Fruit fly (Drosophila melanogaster): ENCODE results near the gene CG43329.
A peak's percentile ranks its signal among the peaks of the same experiment; 100 is the strongest.

The CG43329 gene

DNA sequence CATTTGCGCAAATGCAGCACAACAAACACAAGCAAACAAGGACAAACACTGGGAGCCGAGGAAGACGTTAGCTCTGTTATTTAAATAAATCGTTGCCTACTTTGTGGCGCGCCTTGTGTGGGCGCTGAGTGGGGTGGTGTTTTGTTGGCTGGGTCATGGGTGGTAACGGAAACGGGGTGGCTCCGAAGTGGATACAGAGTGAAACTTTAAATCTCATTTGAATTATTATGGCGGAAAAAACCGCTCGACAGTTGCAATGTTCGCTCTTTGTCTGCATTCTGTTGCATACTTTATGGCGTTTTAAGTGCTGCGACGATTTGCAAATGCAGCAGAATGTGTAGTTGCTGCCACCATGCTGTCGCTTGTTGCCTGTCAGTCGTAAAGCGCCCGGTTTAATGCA is 7.4 kb downstream of the CG43329 start:
- TF ChIP-seq zfh2 (GFP tag; optimal IDR thresholded peaks at IDR 0.05): no peak
- no peak for TF ChIP-seq CG15514 (GFP tag; optimal IDR thresholded peaks at IDR 0.05)
- no peak for TF ChIP-seq CG32767 (GFP tag; IDR thresholded peaks at IDR 0.05)
- no peak for TF ChIP-seq CG4282 (GFP tag; optimal IDR thresholded peaks at IDR 0.05)
- TF ChIP-seq pan (optimal IDR thresholded peaks at IDR 0.05): no peak
- TF ChIP-seq pan (GFP tag; optimal IDR thresholded peaks at IDR 0.05 in 1 of 2, IDR thresholded peaks at IDR 0.05 in 1 of 2): peak in 1 of 2 experiments; percentile 7
- peak; percentile 82 for TF ChIP-seq Ets65A (GFP tag)
- TF ChIP-seq CG8290 (GFP tag; optimal IDR thresholded peaks at IDR 0.05): peak; percentile 1
- peak in 1 of 2 experiments; percentile 84 for TF ChIP-seq CG8290 (tag; optimal IDR thresholded peaks at IDR 0.05)

- TF ChIP-seq fru (optimal IDR thresholded peaks at IDR 0.05) (no peak), CG13296 (GFP tag; optimal IDR thresholded peaks at IDR 0.05) (no peak), Chrac-16 (GFP tag; optimal IDR thresholded peaks at IDR 0.05) (no peak), Ets65A (GFP tag) (peak; percentile 93)
These were observed 21.6 kb downstream of the CG43329 start for dm6 chr3L:22483452-22483851.

DNA sequence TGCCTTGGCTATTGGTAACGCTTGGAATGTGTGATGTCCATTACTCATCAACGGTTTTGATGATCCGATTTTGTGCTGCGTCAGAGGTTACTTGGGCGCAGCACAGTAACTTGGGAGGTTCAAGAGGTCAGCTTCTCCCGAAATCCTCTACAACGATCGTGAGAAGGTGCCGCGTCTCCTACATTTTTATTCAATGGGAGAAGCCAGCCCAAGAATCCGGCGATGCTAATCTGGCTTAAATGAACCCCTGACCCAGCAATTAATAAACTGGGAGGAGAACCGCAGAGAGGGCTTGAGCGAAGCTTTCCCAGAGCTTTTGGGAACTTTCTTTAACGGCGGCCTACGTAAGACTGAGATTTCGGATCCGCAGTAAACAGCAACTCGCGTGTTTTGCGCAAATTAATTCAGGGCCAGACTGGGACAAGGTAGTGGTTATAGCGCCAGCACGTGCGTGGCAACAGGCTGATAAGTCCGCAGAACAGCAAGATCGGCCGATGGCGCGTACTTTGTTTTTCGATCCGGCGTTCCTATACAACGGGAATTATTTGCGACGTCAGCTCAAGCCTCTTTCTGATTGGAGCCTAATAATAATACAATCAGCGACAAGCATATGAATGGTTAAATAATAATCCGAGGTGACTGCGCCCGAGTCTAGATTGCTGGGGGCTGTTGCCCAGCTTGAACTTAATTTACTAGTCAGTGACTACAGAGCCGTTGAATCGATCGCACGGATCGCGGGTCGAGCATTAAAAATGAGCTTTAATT is 30.8 kb downstream of the CG43329 start, which contains the start of gene CG11425:
Gene CG11425, plus strand, starts transcription at position 715 of the 765 bp plus-strand sequence.
- TF ChIP-seq sd (tag; optimal IDR thresholded peaks at IDR 0.05): peak; percentile 38
- TF ChIP-seq cas (GFP tag; IDR thresholded peaks at IDR 0.05): no peak
- no peak for TF ChIP-seq disco-r (GFP tag; optimal IDR thresholded peaks at IDR 0.05)
- TF ChIP-seq CG6254 (GFP tag; optimal IDR thresholded peaks at IDR 0.05): no peak
- TF ChIP-seq CG34376 (GFP tag; optimal IDR thresholded peaks at IDR 0.05): peak; percentile 53
- TF ChIP-seq CHES-1-like (GFP tag; optimal IDR thresholded peaks at IDR 0.05): no peak
- TF ChIP-seq kah (GFP tag; optimal IDR thresholded peaks at IDR 0.05): no peak
- TF ChIP-seq cwo (GFP tag; optimal IDR thresholded peaks at IDR 0.05): peak; percentile 98
- TF ChIP-seq Hr78 (GFP tag; optimal IDR thresholded peaks at IDR 0.05): peak in 1 of 2 experiments; percentile 70
- no peak for TF ChIP-seq CG32772 (GFP tag; IDR thresholded peaks at IDR 0.05)

dm6 chr3L:22471586-22472291 is 33.3 kb downstream of the CG43329 start:
- TF ChIP-seq CG11695 (GFP tag; IDR thresholded peaks at IDR 0.05) (peak; percentile 59; the same call in 1 of the 3 replicates), wdn (GFP tag; IDR thresholded peaks at IDR 0.05) (0 out of 2 replicates have a peak, but pooled peaks have one; percentile 33), Ada2b (GFP tag; IDR thresholded peaks at IDR 0.05) (peak; percentile 56; the same call in 1 of the 2 replicates), CG10565 (GFP tag; optimal IDR thresholded peaks at IDR 0.05) (no peak), CG10979 (tag; optimal IDR thresholded peaks at IDR 0.05) (no peak), CG2889 (GFP tag; IDR thresholded peaks at IDR 0.05) (no peak), Abd-B (GFP tag; optimal IDR thresholded peaks at IDR 0.05) (peak; percentile 23), CG3838 (GFP tag; optimal IDR thresholded peaks at IDR 0.05) (no peak), ind (GFP tag; optimal IDR thresholded peaks at IDR 0.05) (no peak), CG18619 (GFP tag; optimal IDR thresholded peaks at IDR 0.05) (peak; percentile 67), CG6854 (GFP tag; optimal IDR thresholded peaks at IDR 0.05) (peak; percentile 45), Nf-YB (GFP tag; optimal IDR thresholded peaks at IDR 0.05) (peak; percentile 39), Hmr (GFP tag; optimal IDR thresholded peaks at IDR 0.05) (peak; percentile 72), Mad (GFP tag; optimal IDR thresholded peaks at IDR 0.05) (no peak), CG34422 (GFP tag; IDR thresholded peaks at IDR 0.05) (peak; percentile 37; the same call in 1 of the 3 replicates), CG8388 (GFP tag; optimal IDR thresholded peaks at IDR 0.05) (peak; percentile 30), bcd (GFP tag; optimal IDR thresholded peaks at IDR 0.05) (peak; percentile 46), CG31441 (GFP tag; IDR thresholded peaks at IDR 0.05) (peak; percentile 52), CG8281 (tag; optimal IDR thresholded peaks at IDR 0.05) (no peak), z (GFP tag; IDR thresholded peaks at IDR 0.05) (no peak), mirr (GFP tag; optimal IDR thresholded peaks at IDR 0.05) (peak; percentile 36), CG6272 (GFP tag; IDR thresholded peaks at IDR 0.05) (peak; percentile 19; the same call in 1 of the 2 replicates), CG12391 (tag; optimal IDR thresholded peaks at IDR 0.05) (peak; percentile 50)
